Fruit fly (Drosophila melanogaster): ENCODE measurements around the gene Irbp18.

- TF ChIP-seq OdsH (GFP tag; optimal IDR thresholded peaks at IDR 0.05): no peak
- no peak for TF ChIP-seq dac (GFP tag; optimal IDR thresholded peaks at IDR 0.05)
- no peak for TF ChIP-seq Sox102F (GFP tag; optimal IDR thresholded peaks at IDR 0.05)
- TF ChIP-seq CG7368 (GFP tag; optimal IDR thresholded peaks at IDR 0.05): no peak
- no peak for TF ChIP-seq CG3919 (GFP tag; optimal IDR thresholded peaks at IDR 0.05)
- TF ChIP-seq CG16779 (tag; optimal IDR thresholded peaks at IDR 0.05): no peak
- TF ChIP-seq vri (GFP tag; optimal IDR thresholded peaks at IDR 0.05): no peak
- TF ChIP-seq Hr39 (GFP tag; optimal IDR thresholded peaks at IDR 0.05): no peak
These were observed 46.7 kb downstream of the Irbp18 start, which contains the start of gene CG43693 for dm6 chr3L:11051271-11051670.

All from whole organism, prepupa.